Worm (Caenorhabditis elegans) whole organism, L3 larva: ENCODE data around the gene ceh-23.

Experiments used
- R02D3.7 ChIP-seq: fragments of 150-350 bp; optimal IDR thresholded peaks from 2 replicates; lab custom pipeline; 2014; ENCODE audit warnings: missing biosample characterization, missing genetic modification characterization
- ZK546.5 ChIP-seq: sonication (generic microtip); optimal IDR thresholded peaks from 2 replicates; lab custom pipeline; 2017; ENCODE audit warnings: missing biosample characterization, missing genetic modification characterization
- ama-1 ChIP-seq: fragments of 150-350 bp; optimal IDR thresholded peaks from 2 replicates; lab custom pipeline; 2018
- ceh-9 ChIP-seq: sonication (generic microtip); optimal IDR thresholded peaks from 2 replicates; lab custom pipeline; 2018; ENCODE audit warnings: missing biosample characterization, missing genetic modification characterization
- daf-12 ChIP-seq: fragments of 150-350 bp; optimal IDR thresholded peaks from 2 replicates; lab custom pipeline; 2014; ENCODE audit warnings: missing biosample characterization, missing genetic modification reagents, missing genetic modification characterization
- egl-27 ChIP-seq: sonication (generic microtip); optimal IDR thresholded peaks from 4 replicates; lab custom pipeline; 2017; ENCODE audit warnings: missing biosample characterization, missing genetic modification reagents, missing genetic modification characterization
- egl-5 ChIP-seq: fragments of 150-350 bp; optimal IDR thresholded peaks from 2 replicates; lab custom pipeline; 2017; ENCODE audit warnings: missing biosample characterization, missing genetic modification reagents, missing genetic modification characterization, inconsistent platforms
- elt-3 ChIP-seq, 3 experiments: fragments of 150-350 bp in 1 of 3; sonication (generic microtip) in 2 of 3; optimal IDR thresholded peaks; 2 replicates in 2 of 3; 4 replicates in 1 of 3; lab custom pipeline; 2014 to 2017; ENCODE audit warnings: missing biosample characterization in 3 of 3, missing genetic modification characterization in 3 of 3
- eor-1 ChIP-seq, 2 experiments: fragments of 150-350 bp; optimal IDR thresholded peaks; 2 replicates each; lab custom pipeline; 2014 to 2018; ENCODE audit warnings: missing biosample characterization in 2 of 2, missing genetic modification characterization in 2 of 2
- fkh-2 ChIP-seq: fragments of 150-350 bp; optimal IDR thresholded peaks from 2 replicates; lab custom pipeline; 2014; ENCODE audit warnings: missing biosample characterization, missing genetic modification reagents, missing genetic modification characterization
- fos-1 ChIP-seq: fragments of 150-350 bp; optimal IDR thresholded peaks from 2 replicates; lab custom pipeline; 2014; ENCODE audit warnings: missing biosample characterization, missing genetic modification characterization
- hmg-11 ChIP-seq: sonication (generic microtip); optimal IDR thresholded peaks from 2 replicates; lab custom pipeline; 2016; ENCODE audit warnings: missing genetic modification characterization, missing compliant biosample characterization
- jun-1 ChIP-seq: fragments of 150-350 bp; optimal IDR thresholded peaks from 2 replicates; lab custom pipeline; 2014; ENCODE audit warnings: missing biosample characterization, missing genetic modification reagents, missing genetic modification characterization
- lin-15B ChIP-seq: fragments of 150-350 bp; optimal IDR thresholded peaks from 2 replicates; lab custom pipeline; 2014; ENCODE audit warnings: missing biosample characterization, missing genetic modification characterization
- lin-39 ChIP-seq: fragments of 150-350 bp; optimal IDR thresholded peaks from 2 replicates; lab custom pipeline; 2018; ENCODE audit warnings: missing biosample characterization, missing genetic modification reagents, missing genetic modification characterization
- lsy-12 ChIP-seq: sonication (generic microtip); optimal IDR thresholded peaks from 2 replicates; lab custom pipeline; 2016; ENCODE audit warnings: mild to moderate bottlenecking, missing genetic modification characterization, missing compliant biosample characterization
- mdl-1 ChIP-seq: fragments of 150-350 bp; optimal IDR thresholded peaks from 2 replicates; lab custom pipeline; 2014; ENCODE audit warnings: missing biosample characterization, missing genetic modification characterization
- nfya-1 ChIP-seq: sonication (generic microtip); optimal IDR thresholded peaks from 2 replicates; lab custom pipeline; 2017; ENCODE audit warnings: missing genetic modification characterization, mild to moderate bottlenecking, missing compliant biosample characterization, antibody characterized with exemption, moderate library complexity; ENCODE audit not compliant: insufficient read depth
- nhr-12 ChIP-seq: fragments of 150-350 bp; optimal IDR thresholded peaks from 2 replicates; lab custom pipeline; 2014; ENCODE audit warnings: missing biosample characterization, missing genetic modification characterization
- nhr-23 ChIP-seq: fragments of 150-350 bp; optimal IDR thresholded peaks from 2 replicates; lab custom pipeline; 2014; ENCODE audit warnings: missing biosample characterization, missing genetic modification reagents, missing genetic modification characterization
- nhr-43 ChIP-seq: sonication (generic microtip); optimal IDR thresholded peaks from 2 replicates; lab custom pipeline; 2016; ENCODE audit warnings: mild to moderate bottlenecking, missing genetic modification characterization, missing compliant biosample characterization; ENCODE audit not compliant: poor library complexity, severe bottlenecking
- nhr-76 ChIP-seq: fragments of 150-350 bp; sonication (generic microtip); optimal IDR thresholded peaks from 5 replicates; lab custom pipeline; 2014; ENCODE audit warnings: missing biosample characterization, missing genetic modification characterization
- nhr-77 ChIP-seq: fragments of 150-350 bp; optimal IDR thresholded peaks from 2 replicates; lab custom pipeline; 2014; ENCODE audit warnings: missing biosample characterization, missing genetic modification characterization
- pha-4 ChIP-seq: fragments of 150-350 bp; optimal IDR thresholded peaks from 2 replicates; lab custom pipeline; 2014; ENCODE audit warnings: missing biosample characterization, missing genetic modification reagents, missing genetic modification characterization
- pqm-1 ChIP-seq: fragments of 150-350 bp; optimal IDR thresholded peaks from 2 replicates; lab custom pipeline; 2017; ENCODE audit warnings: missing biosample characterization, missing genetic modification characterization, inconsistent platforms
- sea-2 ChIP-seq: fragments of 150-350 bp; sonication (generic microtip); optimal IDR thresholded peaks from 4 replicates; lab custom pipeline; 2014; ENCODE audit warnings: missing biosample characterization, missing genetic modification reagents, missing genetic modification characterization
- skn-1 ChIP-seq: fragments of 150-350 bp; optimal IDR thresholded peaks from 2 replicates; lab custom pipeline; 2014; ENCODE audit warnings: missing biosample characterization, missing genetic modification characterization
- snpc-4 ChIP-seq: fragments of 150-350 bp; optimal IDR thresholded peaks from 2 replicates; lab custom pipeline; 2014; ENCODE audit warnings: missing biosample characterization, missing genetic modification characterization
- tbx-2 ChIP-seq: sonication (generic microtip); optimal IDR thresholded peaks from 2 replicates; lab custom pipeline; 2016; ENCODE audit warnings: mild to moderate bottlenecking, missing genetic modification characterization, missing compliant biosample characterization
- unc-39 ChIP-seq: sonication (generic microtip); optimal IDR thresholded peaks from 4 replicates; lab custom pipeline; 2017; ENCODE audit warnings: missing biosample characterization, missing genetic modification characterization
- unc-62 ChIP-seq: fragments of 150-350 bp; sonication (generic microtip); optimal IDR thresholded peaks from 4 replicates; lab custom pipeline; 2014; ENCODE audit warnings: missing biosample characterization, missing genetic modification reagents, missing genetic modification characterization
- zag-1 ChIP-seq: fragments of 150-350 bp; optimal IDR thresholded peaks from 2 replicates; lab custom pipeline; 2014; ENCODE audit warnings: missing biosample characterization, missing genetic modification characterization
- ztf-11 ChIP-seq: fragments of 150-350 bp; optimal IDR thresholded peaks from 2 replicates; lab custom pipeline; 2014; ENCODE audit warnings: missing biosample characterization, missing genetic modification characterization

ceh-23 gene

ce11 chrIII:7838907-7839642 lies at the start of gene ceh-23:
Gene ceh-23 (plus strand): TSS chrIII:7839592.
- TF ChIP-seq skn-1 (tag; lab: Kevin White, UChicago) = no peak
- TF ChIP-seq fos-1 (tag; lab: Kevin White, UChicago) = no peak
- TF ChIP-seq nhr-77 (tag; lab: Kevin White, UChicago) = no peak
- no peak for TF ChIP-seq ZK546.5 (tag; lab: Kevin White, UChicago)
- no peak for TF ChIP-seq mdl-1 (tag; lab: Kevin White, UChicago)
- no peak for TF ChIP-seq pqm-1 (tag; lab: Kevin White, UChicago)
- TF ChIP-seq nhr-12 (tag; lab: Kevin White, UChicago) = no peak
- TF ChIP-seq lin-39 (tag; lab: Kevin White, UChicago) = no peak
- TF ChIP-seq egl-5 (tag; lab: Kevin White, UChicago) = no peak
- TF ChIP-seq daf-12 (tag; lab: Kevin White, UChicago) = no peak
- no peak for TF ChIP-seq pha-4 (tag; lab: Kevin White, UChicago)
- no peak for TF ChIP-seq nhr-76 (tag; lab: Kevin White, UChicago)
- no peak for TF ChIP-seq egl-27 (tag; lab: Kevin White, UChicago)
- TF ChIP-seq tbx-2 (tag; lab: Kevin White, UChicago) = no peak
- no peak for TF ChIP-seq zag-1 (tag; lab: Kevin White, UChicago)
- no peak for TF ChIP-seq jun-1 (tag; lab: Kevin White, UChicago)
- TF ChIP-seq hmg-11 (tag; lab: Kevin White, UChicago) = no peak
- TF ChIP-seq unc-62 (GFP tag; lab: Kevin White, UChicago) = no peak
- TF ChIP-seq lin-15B (tag; lab: Kevin White, UChicago) = no peak

DNA sequence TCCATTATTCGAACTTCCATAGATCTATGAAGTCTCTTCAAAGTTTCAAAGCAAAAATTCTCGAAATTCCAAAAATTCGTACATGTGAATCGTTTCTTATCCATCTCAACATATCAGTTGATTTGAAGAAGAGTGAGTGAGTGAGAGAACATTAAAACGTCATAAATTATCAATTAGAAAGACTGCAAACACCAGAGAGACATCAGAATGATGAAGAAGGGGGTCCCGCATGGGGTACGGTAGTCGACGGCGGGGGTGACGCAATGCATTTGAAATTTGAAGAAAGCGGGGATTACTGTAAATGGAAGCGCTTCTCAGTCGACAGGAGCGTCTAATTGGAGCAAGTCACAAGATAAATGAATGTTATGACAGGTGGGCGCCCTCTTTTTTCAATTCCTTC lies 48.9 kb upstream of the ceh-23 start:
- no peak for TF ChIP-seq skn-1 (tag; lab: Kevin White, UChicago)
- peak; percentile 65 for TF ChIP-seq nfya-1 (tag; lab: Kevin White, UChicago)

DNA sequence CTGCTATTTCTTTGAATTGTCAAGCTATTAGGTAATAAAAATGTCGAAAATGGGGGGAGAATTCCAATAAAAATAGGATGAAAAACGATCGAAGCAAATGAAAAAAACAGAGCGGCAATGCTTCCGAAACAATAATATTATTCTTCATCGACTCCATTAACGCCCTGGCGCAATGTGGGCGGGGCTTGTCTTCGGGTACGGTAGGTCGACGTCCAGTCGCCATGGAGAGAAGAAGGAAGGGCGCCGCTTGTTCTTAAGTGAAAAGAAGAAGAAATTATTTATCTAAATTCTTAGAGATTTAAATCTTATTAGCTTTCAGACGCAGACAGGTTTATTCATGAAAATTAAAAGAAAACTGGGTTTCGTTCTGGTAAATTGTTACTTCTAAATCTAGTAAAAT lies 47.2 kb upstream of the ceh-23 start:
- no peak for TF ChIP-seq nhr-77 (tag; lab: Kevin White, UChicago)
- no peak for TF ChIP-seq nhr-43
- peak; percentile 97 for TF ChIP-seq nfya-1 (tag; lab: Kevin White, UChicago)
- no peak for TF ChIP-seq sea-2 (GFP tag; lab: Kevin White, UChicago)
- TF ChIP-seq egl-27 (tag; lab: Kevin White, UChicago) = no peak
- TF ChIP-seq eor-1 (tag; optimal IDR thresholded peaks at IDR 0.05; lab: Kevin White, UChicago) = no peak
- no peak for TF ChIP-seq elt-3 (tag; optimal IDR thresholded peaks at IDR 0.05; lab: Kevin White, UChicago)
- TF ChIP-seq lsy-12 (tag; lab: Kevin White, UChicago) = no peak

DNA sequence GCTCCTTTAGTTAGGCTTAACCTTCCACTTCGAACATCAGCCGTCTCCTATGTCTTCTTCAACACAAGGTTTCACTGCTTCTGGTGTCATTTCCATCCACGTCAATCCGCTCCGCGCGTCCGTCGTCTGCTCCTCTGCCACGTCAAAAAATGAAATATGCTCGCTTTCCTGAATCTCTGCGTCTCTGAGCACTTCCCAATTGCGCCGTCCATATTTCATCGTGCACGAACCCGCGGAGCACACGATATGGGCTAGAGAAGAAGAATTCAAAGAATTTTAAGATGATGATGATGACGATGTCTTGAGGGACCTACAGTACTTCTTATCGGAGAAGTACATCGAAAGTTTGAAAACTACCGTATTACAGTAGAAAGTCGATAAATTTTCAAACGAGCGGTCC lies 46.4 kb upstream of the ceh-23 start:
- TF ChIP-seq fkh-2 (tag; lab: Kevin White, UChicago) (no peak), nfya-1 (tag; lab: Kevin White, UChicago) (peak; percentile 20)
- TF ChIP-seq, all 47 proteins: peak for 1

- TF ChIP-seq fkh-2 (tag; lab: Kevin White, UChicago) (no peak), egl-27 (tag; lab: Kevin White, UChicago) (no peak), ztf-11 (tag; lab: Kevin White, UChicago) (no peak), nfya-1 (tag; lab: Kevin White, UChicago) (no peak), R02D3.7 (tag; lab: Kevin White, UChicago) (no peak), unc-39 (tag; lab: Kevin White, UChicago) (no peak), pha-4 (tag; lab: Kevin White, UChicago) (no peak), nhr-23 (no peak), ceh-9 (tag; lab: Kevin White, UChicago) (no peak), snpc-4 (tag; lab: Kevin White, UChicago) (no peak), ama-1 (no peak)
- TF ChIP-seq, all 47 proteins: peak for 0
Measured at ce11 chrIII:7795311-7795710, 44.1 kb upstream of the ceh-23 start, which contains the start of gene cyk-7. Gene cyk-7 (minus strand): TSS chrIII:7795409.
